Worm (Caenorhabditis elegans) whole organism, early embryonic: ENCODE results near the gene F59E11.2.

Experiments used
- ama-1 ChIP-seq: fragments of 150-350 bp; optimal IDR thresholded peaks from 2 replicates; lab custom pipeline; 2014
- ets-7 ChIP-seq: sonication (generic microtip); optimal IDR thresholded peaks from 2 replicates; lab custom pipeline; 2016; ENCODE audit warnings: missing genotype, missing genetic modification characterization, missing compliant biosample characterization
- scrt-1 ChIP-seq: fragments of 200-800 bp; sonication (Bioruptor generic); IDR thresholded peaks from 2 replicates; pipeline ENCODE4 v1.3.6; 2022; ENCODE audit warnings: missing genetic modification characterization, missing compliant biosample characterization

DNA sequence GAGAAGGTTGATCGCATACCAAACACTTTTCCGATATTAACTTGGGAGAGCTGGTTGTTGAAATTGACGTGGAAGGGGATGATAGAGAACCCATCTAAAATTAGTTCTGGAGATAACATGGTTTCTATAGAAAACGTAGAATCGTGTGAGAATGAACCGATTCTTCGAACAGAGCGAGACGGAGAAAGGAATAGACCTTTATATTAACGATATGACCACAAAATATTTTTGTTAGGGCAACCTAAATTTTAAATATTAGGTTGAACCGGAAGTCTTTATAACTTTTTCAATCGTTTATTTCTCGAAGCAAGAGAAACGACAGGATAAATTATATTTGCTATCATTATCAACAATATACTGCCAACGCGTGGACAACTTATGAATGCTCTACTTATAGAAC lies 35.2 kb upstream of the F59E11.2 start, which contains the start of gene nhr-219:
- TF ChIP-seq ama-1 (lab: Kevin White, UChicago) (no peak), ets-7 (no peak), scrt-1 (GFP tag; lab: Robert Waterston, UW) (no peak)
